Worm (Caenorhabditis elegans): ENCODE results near the gene epg-5.

epg-5 gene

ce11 chrII:6614500-6614899, 5.3 kb upstream of the epg-5 start (continued):
- TF ChIP-seq lin-39 (tag; optimal IDR thresholded peaks at IDR 0.05), result no peak
- no peak for TF ChIP-seq nhr-111 (GFP tag; optimal IDR thresholded peaks at IDR 0.05)
- TF ChIP-seq ceh-44 (GFP tag; IDR thresholded peaks at IDR 0.05), result no peak
- no peak for TF ChIP-seq Y105C5A.15 (GFP tag; IDR thresholded peaks at IDR 0.05)
- TF ChIP-seq zfp-2 (tag; optimal IDR thresholded peaks at IDR 0.05), result no peak
- no peak for TF ChIP-seq cey-2 (tag; optimal IDR thresholded peaks at IDR 0.05; ENCODE audit: borderline replicate concordance, insufficient read depth)
- no peak for TF ChIP-seq R02D3.7 (tag; optimal IDR thresholded peaks at IDR 0.05)
- TF ChIP-seq nhr-102 (tag; optimal IDR thresholded peaks at IDR 0.05), result no peak
- no peak for TF ChIP-seq mxl-3 (GFP tag; optimal IDR thresholded peaks at IDR 0.05)
- no peak for TF ChIP-seq hif-1 (tag; optimal IDR thresholded peaks at IDR 0.05)
- no peak for TF ChIP-seq fos-1 (tag; optimal IDR thresholded peaks at IDR 0.05)
- no peak for TF ChIP-seq F26F4.8 (GFP tag; conservative IDR thresholded peaks at IDR 0.05)
- peak; percentile 52 for TF ChIP-seq aha-1 (tag)
- no peak for TF ChIP-seq saeg-2 (GFP tag; IDR thresholded peaks at IDR 0.05)

ce11 chrII:6612544-6612943, 3.4 kb upstream of the epg-5 start:
- TF ChIP-seq daf-16 (GFP tag; optimal IDR thresholded peaks at IDR 0.05) (no peak), daf-16 (tag; optimal IDR thresholded peaks at IDR 0.05) (peak; percentile 84), mdl-1 (tag; optimal IDR thresholded peaks at IDR 0.05) (peak in 1 of 2 experiments; percentile 26), lin-1 (GFP tag; IDR thresholded peaks at IDR 0.05) (no peak), nhr-28 (tag; optimal IDR thresholded peaks at IDR 0.05) (peak; percentile 74), dmd-6 (GFP tag; IDR thresholded peaks at IDR 0.05) (peak; percentile 70), hlh-11 (tag; optimal IDR thresholded peaks at IDR 0.05) (peak; percentile 44), mes-2 (tag; optimal IDR thresholded peaks at IDR 0.05; ENCODE audit: poor library complexity, severe bottlenecking) (no peak), R02D3.7 (tag; optimal IDR thresholded peaks at IDR 0.05) (no peak), pqm-1 (tag; optimal IDR thresholded peaks at IDR 0.05) (peak; percentile 92), mep-1 (tag; optimal IDR thresholded peaks at IDR 0.05) (peak; percentile 19), php-3 (GFP tag; IDR thresholded peaks at IDR 0.05) (0 out of 2 replicates have a peak, but pooled peaks have one; percentile 10), hlh-30 (tag; optimal IDR thresholded peaks at IDR 0.05; ENCODE audit: insufficient read depth) (peak; percentile 51), dve-1 (tag; optimal IDR thresholded peaks at IDR 0.05; ENCODE audit: insufficient read depth) (peak; percentile 75), hif-1 (tag; optimal IDR thresholded peaks at IDR 0.05) (peak in 1 of 2 experiments; percentile 21)

- TF ChIP-seq unc-39 (tag; optimal IDR thresholded peaks at IDR 0.05) (no peak), ZK337.2 (GFP tag; IDR thresholded peaks at IDR 0.05) (no peak)
Observed at ce11 chrII:6610262-6610661, 1.1 kb upstream of the epg-5 start.

ce11 chrII:6608626-6609025, 539 bp downstream of the epg-5 start:
- TF ChIP-seq tag-97 (GFP tag; IDR thresholded peaks at IDR 0.05), result no peak
- TF ChIP-seq zfp-3 (GFP tag; conservative IDR thresholded peaks at IDR 0.05), result no peak
- no peak for TF ChIP-seq nhr-6 (tag; optimal IDR thresholded peaks at IDR 0.05)
- peak; percentile 96 for TF ChIP-seq aha-1 (tag)
- TF ChIP-seq dve-1 (tag; optimal IDR thresholded peaks at IDR 0.05; ENCODE audit: insufficient read depth), result no peak

ce11 chrII:6600973-6601372, 8.2 kb downstream of the epg-5 start, which contains the start of gene vps-33.2:
vps-33.2 (plus strand) TSS chrII:6601216.
- TF ChIP-seq nhr-77 (tag; optimal IDR thresholded peaks at IDR 0.05) (no peak), set-16 (GFP tag; IDR thresholded peaks at IDR 0.05) (no peak), Y75B8A.6 (GFP tag; IDR thresholded peaks at IDR 0.05) (no peak), egl-27 (tag; optimal IDR thresholded peaks at IDR 0.05) (no peak), jun-1 (tag; optimal IDR thresholded peaks at IDR 0.05) (no peak), zfp-2 (tag; optimal IDR thresholded peaks at IDR 0.05) (no peak), ces-1 (GFP tag; optimal IDR thresholded peaks at IDR 0.05) (no peak), ceh-28 (tag; optimal IDR thresholded peaks at IDR 0.05) (no peak), T26A8.4 (GFP tag; IDR thresholded peaks at IDR 0.05) (no peak), Y5F2A.4 (GFP tag; optimal IDR thresholded peaks at IDR 0.05) (no peak), gei-8 (GFP tag; optimal IDR thresholded peaks at IDR 0.05) (no peak), snpc-1.2 (GFP tag; IDR thresholded peaks at IDR 0.05) (no peak), snpc-4 (tag; optimal IDR thresholded peaks at IDR 0.05) (no peak), T20F7.1 (GFP tag; optimal IDR thresholded peaks at IDR 0.05) (no peak), nhr-28 (tag; optimal IDR thresholded peaks at IDR 0.05) (no peak), ztf-11 (tag; optimal IDR thresholded peaks at IDR 0.05) (no peak)

Data from whole organism, L4 larva.